Fruit fly (Drosophila melanogaster): ENCODE results near the gene E2f1.

dm6 chr3R:21643197-21643596 is 17.5 kb downstream of the E2f1 start:
- TF ChIP-seq CTCF (optimal IDR thresholded peaks at IDR 0.05) (no peak), CG8478 (optimal IDR thresholded peaks at IDR 0.05) (no peak)

Data from S2 (cell line).